Fruit fly (Drosophila melanogaster) whole organism: ENCODE results near the gene D1.

ENCODE experiments used
- CG8478 ChIP-seq: fragments of >200 bp; optimal IDR thresholded peaks from 2 replicates; lab custom pipeline; 2018; ENCODE audit warnings: inconsistent platforms
- Dll ChIP-seq: fragments of >200 bp; optimal IDR thresholded peaks from 2 replicates; lab custom pipeline; 2017
- EcR ChIP-seq, 2 experiments: fragments of >200 bp; optimal IDR thresholded peaks; 2 replicates each; lab custom pipeline; 2017; ENCODE audit warnings: missing biosample characterization in 2 of 2, missing genetic modification characterization in 2 of 2, missing genetic modification reagents in 2 of 2
- pan ChIP-seq: fragments of >200 bp; optimal IDR thresholded peaks from 2 replicates; lab custom pipeline; 2017
- usp ChIP-seq: fragments of >200 bp; optimal IDR thresholded peaks from 2 replicates; lab custom pipeline; 2017; ENCODE audit warnings: missing biosample characterization, missing genetic modification characterization, mixed read lengths

DNA sequence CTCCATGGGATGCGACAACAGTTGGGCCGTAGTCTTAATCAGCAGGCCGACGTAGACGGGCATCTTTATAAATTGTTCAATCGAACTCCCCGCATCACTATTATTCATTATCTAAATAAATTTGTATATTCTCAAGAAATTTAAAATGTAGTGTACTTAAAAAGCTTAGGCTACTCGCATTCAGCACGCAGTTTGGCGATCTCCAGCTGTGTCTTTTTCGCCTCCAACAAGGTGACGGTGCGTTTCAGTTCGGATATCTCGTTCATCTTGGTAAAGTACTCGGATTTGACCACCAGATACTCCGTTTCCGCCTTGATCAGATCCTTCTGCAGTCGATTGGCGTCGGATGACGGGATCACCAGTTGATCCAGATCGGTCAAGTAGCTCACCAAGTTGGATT lies 17.2 kb upstream of the D1 start, which contains the start of gene CG16736:
- no peak for TF ChIP-seq usp (GFP tag; lab: Kevin White, UChicago)
- TF ChIP-seq Dll: no peak
- no peak for TF ChIP-seq pan
- no peak for TF ChIP-seq CG8478 (lab: Kevin White, UChicago)
- no peak for TF ChIP-seq EcR (GFP tag; optimal IDR thresholded peaks at IDR 0.05; lab: Kevin White, UChicago)
